Fruit fly (Drosophila melanogaster) whole organism, pupa: Measurements from ENCODE around the gene Or65a.

Source experiments
- CG10348 ChIP-seq: fragments of 200-800 bp; sonication (Bioruptor generic); IDR thresholded peaks from 2 replicates; pipeline ENCODE4 v1.3.6; 2022; ENCODE audit warnings: missing biosample characterization, missing genetic modification characterization
- CG12605 ChIP-seq: fragments of 200-800 bp; sonication (Bioruptor generic); IDR thresholded peaks from 2 replicates; pipeline ENCODE4 v1.3.6; 2022; ENCODE audit warnings: missing biosample characterization, missing genetic modification characterization
- CG13204 ChIP-seq: fragments of 200-800 bp; sonication (Bioruptor generic); optimal IDR thresholded peaks from 2 replicates; lab custom pipeline; 2018; ENCODE audit warnings: missing biosample characterization, mild to moderate bottlenecking, missing genetic modification characterization, moderate library complexity
- CG14655 ChIP-seq: fragments of 200-800 bp; sonication (Bioruptor generic); optimal IDR thresholded peaks from 3 replicates; lab custom pipeline; 2017; ENCODE audit warnings: mild to moderate bottlenecking, missing biosample characterization, missing genetic modification reagents, missing genetic modification characterization
- CG15710 ChIP-seq: fragments of 200-800 bp; sonication (Bioruptor generic); optimal IDR thresholded peaks from 2 replicates; lab custom pipeline; 2018; ENCODE audit warnings: missing biosample characterization, mild to moderate bottlenecking, missing genetic modification characterization, moderate library complexity
- CG17806 ChIP-seq: fragments of 200-800 bp; sonication (Bioruptor generic); optimal IDR thresholded peaks from 2 replicates; lab custom pipeline; 2018; ENCODE audit warnings: missing biosample characterization, mild to moderate bottlenecking, missing genetic modification characterization, moderate library complexity
- CG32121 ChIP-seq: fragments of 200-800 bp; sonication (Bioruptor generic); IDR thresholded peaks from 2 replicates; pipeline ENCODE4 v1.3.6; 2022; ENCODE audit warnings: missing biosample characterization, missing genetic modification characterization
- CG34367 ChIP-seq: fragments of 200-800 bp; sonication (Bioruptor generic); optimal IDR thresholded peaks from 2 replicates; lab custom pipeline; 2018; ENCODE audit warnings: missing biosample characterization, mild to moderate bottlenecking, missing genetic modification characterization
- CG4496 ChIP-seq: fragments of 200-800 bp; sonication (Bioruptor generic); IDR thresholded peaks from 3 replicates; pipeline ENCODE4 v1.3.6; 2022; ENCODE audit warnings: missing biosample characterization, missing genetic modification characterization
- CG8159 ChIP-seq: fragments of 200-800 bp; sonication (Bioruptor generic); optimal IDR thresholded peaks from 3 replicates; lab custom pipeline; 2018; ENCODE audit warnings: missing biosample characterization, mild to moderate bottlenecking, missing genetic modification characterization, moderate library complexity
- CG8301 ChIP-seq: fragments of 200-800 bp; sonication (Bioruptor generic); optimal IDR thresholded peaks from 2 replicates; lab custom pipeline; 2018; ENCODE audit warnings: missing biosample characterization, mild to moderate bottlenecking, missing genetic modification characterization
- CG9948 ChIP-seq: fragments of 200-800 bp; sonication (Bioruptor generic); optimal IDR thresholded peaks from 2 replicates; lab custom pipeline; 2018; ENCODE audit warnings: missing biosample characterization, mild to moderate bottlenecking, missing genetic modification characterization, moderate library complexity
- D1 ChIP-seq: fragments of 200-800 bp; sonication (Bioruptor generic); optimal IDR thresholded peaks from 2 replicates; lab custom pipeline; 2018; ENCODE audit warnings: missing biosample characterization, mild to moderate bottlenecking, missing genetic modification characterization, moderate library complexity
- EcR ChIP-seq: fragments of 200-800 bp; sonication (Bioruptor generic); optimal IDR thresholded peaks from 3 replicates; lab custom pipeline; 2019; ENCODE audit warnings: missing biosample characterization, missing genetic modification characterization, mild to moderate bottlenecking, moderate library complexity, missing genetic modification reagents
- Ets98B ChIP-seq: fragments of 200-800 bp; sonication (Bioruptor generic); IDR thresholded peaks from 2 replicates; pipeline ENCODE4 v1.3.6; 2022; ENCODE audit warnings: missing biosample characterization, missing genetic modification characterization
- Pif1A ChIP-seq: fragments of 200-800 bp; sonication (Bioruptor generic); optimal IDR thresholded peaks from 3 replicates; lab custom pipeline; 2016; ENCODE audit warnings: missing biosample characterization, missing genetic modification characterization
- Pif1B ChIP-seq: fragments of 200-800 bp; sonication (Bioruptor generic); optimal IDR thresholded peaks from 3 replicates; lab custom pipeline; 2016; ENCODE audit warnings: missing biosample characterization, missing genetic modification characterization
- Snoo ChIP-seq: fragments of 200-800 bp; sonication (Bioruptor generic); optimal IDR thresholded peaks from 3 replicates; lab custom pipeline; 2017; ENCODE audit warnings: missing biosample characterization, mild to moderate bottlenecking, missing genetic modification characterization, inconsistent platforms
- fd96Ca ChIP-seq: fragments of 200-800 bp; sonication (Bioruptor generic); IDR thresholded peaks from 3 replicates; pipeline ENCODE4 v1.3.6; 2022; ENCODE audit warnings: missing biosample characterization, missing genetic modification characterization
- gl ChIP-seq: fragments of 200-800 bp; sonication (Bioruptor generic); optimal IDR thresholded peaks from 2 replicates; lab custom pipeline; 2018; ENCODE audit warnings: missing biosample characterization, mild to moderate bottlenecking, missing genetic modification characterization
- rn ChIP-seq: fragments of 200-800 bp; sonication (Bioruptor generic); IDR thresholded peaks from 2 replicates; pipeline ENCODE4 v1.3.6; 2022; ENCODE audit warnings: missing biosample characterization, missing genetic modification characterization

Gene Or65a

dm6 chr3L:6364217-6364616, 43.8 kb downstream of the Or65a start:
- TF ChIP-seq CG8159 (tag; lab: Kevin White, UChicago) (peak; percentile 81), rn (no peak), D1 (no peak), CG15710 (peak; percentile 66), CG13204 (GFP tag; lab: Kevin White, UChicago) (no peak), CG17806 (tag; lab: Kevin White, UChicago) (peak; percentile 73), CG12605 (GFP tag; lab: Robert Waterston, UW) (0 out of 2 replicates have a peak, but pooled peaks have one; percentile 32), CG9948 (tag; lab: Kevin White, UChicago) (peak; percentile 48), gl (tag; lab: Kevin White, UChicago) (no peak), CG8301 (tag; lab: Kevin White, UChicago) (no peak), CG14655 (peak; percentile 6), CG32121 (GFP tag; lab: Robert Waterston, UW) (no peak), Pif1A (GFP tag; lab: Kevin White, UChicago) (peak; percentile 28), CG4496 (peak; percentile 36; the same call in 1 of the 3 replicates), Snoo (tag; lab: Kevin White, UChicago) (peak; percentile 46), EcR (GFP tag; lab: Kevin White, UChicago) (no peak), CG10348 (GFP tag; lab: Robert Waterston, UW) (no peak), Ets98B (GFP tag; lab: Robert Waterston, UW) (no peak), CG34367 (tag; lab: Kevin White, UChicago) (peak; percentile 49), fd96Ca (GFP tag; lab: Robert Waterston, UW) (no peak), Pif1B (GFP tag; lab: Kevin White, UChicago) (peak; percentile 14)

dm6 chr3L:6366629-6367028, 46.2 kb downstream of the Or65a start:
- TF ChIP-seq fd96Ca (GFP tag; lab: Robert Waterston, UW) (no peak), EcR (GFP tag; lab: Kevin White, UChicago) (no peak), CG13204 (GFP tag; lab: Kevin White, UChicago) (no peak), CG4496 (no peak), CG17806 (tag; lab: Kevin White, UChicago) (peak; percentile 64), Pif1A (GFP tag; lab: Kevin White, UChicago) (no peak), CG14655 (peak; percentile 52), D1 (peak; percentile 7), CG32121 (GFP tag; lab: Robert Waterston, UW) (no peak), CG10348 (GFP tag; lab: Robert Waterston, UW) (no peak), gl (tag; lab: Kevin White, UChicago) (no peak), CG9948 (tag; lab: Kevin White, UChicago) (peak; percentile 44), Pif1B (GFP tag; lab: Kevin White, UChicago) (no peak), CG15710 (peak; percentile 19), CG8159 (tag; lab: Kevin White, UChicago) (peak; percentile 74)

- peak; percentile 20 for TF ChIP-seq CG8159 (tag; lab: Kevin White, UChicago)
- TF ChIP-seq Snoo (tag; lab: Kevin White, UChicago), result peak; percentile 59
- peak; percentile 33 for TF ChIP-seq CG14655
- TF ChIP-seq CG15710, result no peak
- peak; percentile 15 for TF ChIP-seq CG9948 (tag; lab: Kevin White, UChicago)
- TF ChIP-seq CG4496, result no peak
- no peak for TF ChIP-seq CG34367 (tag; lab: Kevin White, UChicago)
These were observed 49.3 kb downstream of the Or65a start for dm6 chr3L:6369638-6370195.

dm6 chr3L:6371406-6371805, 51.0 kb downstream of the Or65a start:
- 0 out of 2 replicates have a peak, but pooled peaks have one; percentile 23 for TF ChIP-seq Ets98B (GFP tag; lab: Robert Waterston, UW)
- TF ChIP-seq CG9948 (tag; lab: Kevin White, UChicago), result peak; percentile 76
- no peak for TF ChIP-seq CG34367 (tag; lab: Kevin White, UChicago)
- TF ChIP-seq D1, result no peak
- TF ChIP-seq CG8159 (tag; lab: Kevin White, UChicago), result peak; percentile 84
- no peak for TF ChIP-seq rn
- TF ChIP-seq CG12605 (GFP tag; lab: Robert Waterston, UW), result 0 out of 2 replicates have a peak, but pooled peaks have one; percentile 31
- no peak for TF ChIP-seq CG13204 (GFP tag; lab: Kevin White, UChicago)
- TF ChIP-seq Pif1B (GFP tag; lab: Kevin White, UChicago), result peak; percentile 6
- TF ChIP-seq CG32121 (GFP tag; lab: Robert Waterston, UW), result no peak
- no peak for TF ChIP-seq CG10348 (GFP tag; lab: Robert Waterston, UW)
- peak; percentile 50 for TF ChIP-seq gl (tag; lab: Kevin White, UChicago)
- TF ChIP-seq CG15710, result peak; percentile 81
- TF ChIP-seq CG14655, result peak; percentile 67
- TF ChIP-seq CG17806 (tag; lab: Kevin White, UChicago), result peak; percentile 81
- peak; percentile 56; the same call in 2 of the 3 replicates for TF ChIP-seq CG4496
- peak; percentile 49 for TF ChIP-seq CG8301 (tag; lab: Kevin White, UChicago)
- TF ChIP-seq EcR (GFP tag; lab: Kevin White, UChicago), result no peak
- TF ChIP-seq Pif1A (GFP tag; lab: Kevin White, UChicago), result peak; percentile 44
- peak; percentile 5 for TF ChIP-seq Snoo (tag; lab: Kevin White, UChicago)
- TF ChIP-seq fd96Ca (GFP tag; lab: Robert Waterston, UW), result 0 out of 3 replicates have a peak, but pooled peaks have one; percentile 27
